Worm (Caenorhabditis elegans) whole organism, L4 larva: ENCODE data around the gene K04C2.2.

Source experiments
- F10B5.3 ChIP-seq: sonication (generic microtip); optimal IDR thresholded peaks from 2 replicates; lab custom pipeline; 2016; ENCODE audit warnings: mild to moderate bottlenecking, missing genetic modification characterization, missing compliant biosample characterization
- F37D6.2 ChIP-seq: sonication (generic microtip); optimal IDR thresholded peaks from 2 replicates; lab custom pipeline; 2016; ENCODE audit warnings: mild to moderate bottlenecking, missing genetic modification characterization, missing compliant biosample characterization
- F44E2.7 ChIP-seq: fragments of 200-800 bp; sonication (Bioruptor generic); IDR thresholded peaks from 2 replicates; pipeline ENCODE4 v2.1.2; 2022; ENCODE audit warnings: missing genetic modification characterization, missing compliant biosample characterization
- F49E8.2 ChIP-seq: sonication (generic microtip); optimal IDR thresholded peaks from 2 replicates; lab custom pipeline; 2016; ENCODE audit warnings: missing compliant biosample characterization, mild to moderate bottlenecking, missing genetic modification characterization, borderline replicate concordance
- T20F7.1 ChIP-seq: fragments of 200-800 bp; sonication (Bioruptor generic); optimal IDR thresholded peaks from 2 replicates; lab custom pipeline; 2018; ENCODE audit warnings: mild to moderate bottlenecking, missing genetic modification characterization, missing compliant biosample characterization
- T26A8.4 ChIP-seq: fragments of 200-800 bp; sonication (Bioruptor generic); IDR thresholded peaks from 2 replicates; pipeline ENCODE4 v1.3.6; 2022; ENCODE audit warnings: missing genetic modification characterization, missing compliant biosample characterization
- Y105C5A.15 ChIP-seq: fragments of 200-800 bp; sonication (Bioruptor generic); IDR thresholded peaks from 2 replicates; pipeline ENCODE4 v1.3.6; 2022; ENCODE audit warnings: missing genetic modification characterization, missing compliant biosample characterization
- Y5F2A.4 ChIP-seq: fragments of 200-800 bp; sonication (Bioruptor generic); optimal IDR thresholded peaks from 2 replicates; lab custom pipeline; 2018; ENCODE audit warnings: mild to moderate bottlenecking, missing genetic modification characterization, missing compliant biosample characterization
- Y75B8A.6 ChIP-seq: fragments of 200-800 bp; sonication (Bioruptor generic); IDR thresholded peaks from 2 replicates; pipeline ENCODE4 v1.3.6; 2022; ENCODE audit warnings: missing genetic modification reagents, missing genetic modification characterization, missing compliant biosample characterization
- ceh-44 ChIP-seq: fragments of 200-800 bp; sonication (Bioruptor generic); IDR thresholded peaks from 2 replicates; pipeline ENCODE4 v1.3.6; 2022; ENCODE audit warnings: missing genetic modification reagents, missing genetic modification characterization, missing compliant biosample characterization
- ces-1 ChIP-seq: fragments of 150-350 bp; sonication (generic microtip); optimal IDR thresholded peaks from 4 replicates; lab custom pipeline; 2014; ENCODE audit warnings: missing biosample characterization, missing genetic modification reagents, missing genetic modification characterization
- ctbp-1 ChIP-seq: fragments of 200-800 bp; sonication (Bioruptor generic); IDR thresholded peaks from 2 replicates; pipeline ENCODE4 v1.3.6; 2022; ENCODE audit warnings: missing genetic modification reagents, missing genetic modification characterization, missing compliant biosample characterization
- daf-19 ChIP-seq: fragments of 200-800 bp; sonication (Bioruptor generic); conservative IDR thresholded peaks from 2 replicates; pipeline ENCODE4 v1.3.6; 2022; ENCODE audit warnings: missing genetic modification characterization, missing compliant biosample characterization
- dmd-8 ChIP-seq: fragments of 200-800 bp; sonication (Bioruptor generic); IDR thresholded peaks from 2 replicates; pipeline ENCODE4 v1.3.6; 2022; ENCODE audit warnings: missing genetic modification characterization, missing compliant biosample characterization
- dpl-1 ChIP-seq: fragments of 150-350 bp; optimal IDR thresholded peaks from 2 replicates; lab custom pipeline; 2014; ENCODE audit warnings: missing biosample characterization, missing genetic modification reagents, missing genetic modification characterization
- duxl-1 ChIP-seq: sonication (generic microtip); optimal IDR thresholded peaks from 2 replicates; lab custom pipeline; 2016; ENCODE audit warnings: mild to moderate bottlenecking, missing genetic modification characterization, moderate library complexity, missing compliant biosample characterization; ENCODE audit not compliant: poor library complexity
- dve-1 ChIP-seq: sonication (generic microtip); optimal IDR thresholded peaks from 2 replicates; lab custom pipeline; 2017; ENCODE audit warnings: antibody characterized with exemption, mild to moderate bottlenecking, missing genetic modification characterization, missing compliant biosample characterization; ENCODE audit not compliant: insufficient read depth
- egl-27 ChIP-seq: sonication (generic microtip); optimal IDR thresholded peaks from 3 replicates; lab custom pipeline; 2017; ENCODE audit warnings: missing biosample characterization, missing genetic modification reagents, missing genetic modification characterization
- egl-43 ChIP-seq: fragments of 200-800 bp; sonication (Bioruptor generic); IDR thresholded peaks from 2 replicates; pipeline ENCODE4 v1.3.6; 2022; ENCODE audit warnings: missing genetic modification reagents, missing genetic modification characterization, missing compliant biosample characterization
- fkh-10 ChIP-seq: fragments of 150-350 bp; optimal IDR thresholded peaks from 2 replicates; lab custom pipeline; 2014; ENCODE audit warnings: missing biosample characterization, missing genetic modification reagents, missing genetic modification characterization
- hif-1 ChIP-seq, 2 experiments: sonication (generic microtip); optimal IDR thresholded peaks; 2 replicates each; lab custom pipeline; 2016 to 2017; ENCODE audit warnings: missing compliant biosample characterization in 2 of 2, missing genetic modification characterization in 2 of 2, missing genetic modification reagents in 2 of 2, missing genotype in 2 of 2, mild to moderate bottlenecking in 1 of 2
- hlh-30 ChIP-seq: sonication (generic microtip); optimal IDR thresholded peaks from 2 replicates; lab custom pipeline; 2017; ENCODE audit warnings: antibody characterized with exemption, mild to moderate bottlenecking, missing genetic modification characterization, missing compliant biosample characterization; ENCODE audit not compliant: insufficient read depth
- hmg-1.1 ChIP-seq: fragments of 200-800 bp; sonication (Bioruptor generic); IDR thresholded peaks from 2 replicates; pipeline ENCODE4 v1.3.6; 2022; ENCODE audit warnings: missing genetic modification reagents, missing genetic modification characterization, missing compliant biosample characterization
- lin-1 ChIP-seq: fragments of 200-800 bp; sonication (Bioruptor generic); IDR thresholded peaks from 2 replicates; pipeline ENCODE4 v1.3.6; 2022; ENCODE audit warnings: missing genetic modification reagents, missing genetic modification characterization, missing compliant biosample characterization
- lin-39 ChIP-seq: fragments of 150-350 bp; optimal IDR thresholded peaks from 2 replicates; lab custom pipeline; 2014; ENCODE audit warnings: missing biosample characterization, missing genetic modification reagents, missing genetic modification characterization
- lir-3 ChIP-seq: sonication (generic microtip); optimal IDR thresholded peaks from 2 replicates; lab custom pipeline; 2016; ENCODE audit warnings: mild to moderate bottlenecking, missing genetic modification characterization, missing compliant biosample characterization
- madf-5 ChIP-seq, 2 experiments: fragments of 200-800 bp; sonication (Bioruptor generic); IDR thresholded peaks; 2 replicates each; pipeline ENCODE4 v1.3.6; 2022; ENCODE audit warnings: missing compliant biosample characterization in 2 of 2, missing genetic modification characterization in 2 of 2
- madf-9 ChIP-seq: fragments of 200-800 bp; sonication (Bioruptor generic); conservative IDR thresholded peaks from 2 replicates; pipeline ENCODE4 v1.3.6; 2022; ENCODE audit warnings: missing genetic modification reagents, missing genetic modification characterization, missing compliant biosample characterization
- mdl-1 ChIP-seq, 2 experiments: fragments of 150-350 bp in 1 of 2; sonication (generic microtip) in 1 of 2; optimal IDR thresholded peaks; 2 replicates each; lab custom pipeline; 2014 to 2017; ENCODE audit warnings: missing biosample characterization in 2 of 2, missing genetic modification characterization in 2 of 2
- mdt-29 ChIP-seq: fragments of 200-800 bp; sonication (Bioruptor generic); IDR thresholded peaks from 2 replicates; pipeline ENCODE4 v1.3.6; 2022; ENCODE audit warnings: missing genetic modification reagents, missing genetic modification characterization, missing compliant biosample characterization
- mep-1 ChIP-seq: fragments of 150-350 bp; sonication (generic microtip); optimal IDR thresholded peaks from 3 replicates; lab custom pipeline; 2014; ENCODE audit warnings: missing biosample characterization, missing genetic modification characterization
- mxl-2 ChIP-seq: fragments of 200-800 bp; sonication (Bioruptor generic); conservative IDR thresholded peaks from 2 replicates; pipeline ENCODE4 v1.3.6; 2022; ENCODE audit warnings: missing genetic modification reagents, missing genetic modification characterization, missing compliant biosample characterization
- mxl-3 ChIP-seq: fragments of 200-800 bp; sonication (Bioruptor generic); optimal IDR thresholded peaks from 2 replicates; lab custom pipeline; 2018; ENCODE audit warnings: mild to moderate bottlenecking, missing genetic modification characterization, missing compliant biosample characterization
- nhr-10 ChIP-seq: fragments of 150-350 bp; optimal IDR thresholded peaks from 2 replicates; lab custom pipeline; 2014; ENCODE audit warnings: missing biosample characterization, missing genetic modification characterization
- nhr-102 ChIP-seq: sonication (generic microtip); optimal IDR thresholded peaks from 2 replicates; lab custom pipeline; 2016; ENCODE audit warnings: mild to moderate bottlenecking, missing genetic modification characterization, moderate library complexity, missing compliant biosample characterization
- nhr-11 ChIP-seq: fragments of 150-350 bp; optimal IDR thresholded peaks from 2 replicates; lab custom pipeline; 2014; ENCODE audit warnings: missing biosample characterization, missing genetic modification characterization
- nhr-25 ChIP-seq: sonication (generic microtip); optimal IDR thresholded peaks from 2 replicates; lab custom pipeline; 2017; ENCODE audit warnings: missing genetic modification characterization, mild to moderate bottlenecking, missing compliant biosample characterization, antibody characterized with exemption, moderate library complexity, borderline replicate concordance; ENCODE audit not compliant: insufficient read depth
- nhr-42 ChIP-seq: fragments of 200-800 bp; sonication (Bioruptor generic); IDR thresholded peaks from 2 replicates; pipeline ENCODE4 v1.3.6; 2022; ENCODE audit warnings: missing genetic modification characterization, missing compliant biosample characterization
- nhr-6 ChIP-seq: fragments of 150-350 bp; optimal IDR thresholded peaks from 2 replicates; lab custom pipeline; 2014; ENCODE audit warnings: missing biosample characterization, missing genetic modification characterization
- pqm-1 ChIP-seq: sonication (generic microtip); optimal IDR thresholded peaks from 2 replicates; lab custom pipeline; 2017; ENCODE audit warnings: missing biosample characterization, missing genetic modification characterization
- rbr-2 ChIP-seq: sonication (generic microtip); optimal IDR thresholded peaks from 2 replicates; lab custom pipeline; 2016; ENCODE audit warnings: missing genotype, missing genetic modification characterization, missing compliant biosample characterization
- saeg-2 ChIP-seq: fragments of 200-800 bp; sonication (Bioruptor generic); IDR thresholded peaks from 2 replicates; pipeline ENCODE4 v1.3.6; 2022; ENCODE audit warnings: missing genetic modification reagents, missing genetic modification characterization, missing compliant biosample characterization
- snpc-4 ChIP-seq: fragments of 150-350 bp; optimal IDR thresholded peaks from 2 replicates; lab custom pipeline; 2014; ENCODE audit warnings: missing biosample characterization, missing genetic modification characterization
- spr-1 ChIP-seq: sonication (generic microtip); optimal IDR thresholded peaks from 2 replicates; lab custom pipeline; 2016; ENCODE audit warnings: mild to moderate bottlenecking, missing genetic modification characterization, missing compliant biosample characterization
- spr-3 ChIP-seq: fragments of 200-800 bp; sonication (Bioruptor generic); optimal IDR thresholded peaks from 2 replicates; lab custom pipeline; 2018; ENCODE audit warnings: mild to moderate bottlenecking, missing genetic modification characterization, missing compliant biosample characterization
- unc-39 ChIP-seq: sonication (generic microtip); optimal IDR thresholded peaks from 2 replicates; lab custom pipeline; 2017; ENCODE audit warnings: missing biosample characterization, missing genetic modification characterization
- unc-62 ChIP-seq, 3 experiments: fragments of 150-350 bp in 1 of 3; sonication (generic microtip); optimal IDR thresholded peaks in 2 of 3; peaks in 1 of 3; 1 replicate in 1 of 3; 2 replicates in 2 of 3; lab custom pipeline; 2014 to 2017; ENCODE audit warnings: missing biosample characterization in 3 of 3, missing genetic modification characterization in 3 of 3, missing genetic modification reagents in 3 of 3, missing genotype in 1 of 3
- zfp-3 ChIP-seq: fragments of 200-800 bp; sonication (Bioruptor generic); conservative IDR thresholded peaks from 2 replicates; pipeline ENCODE4 v1.3.6; 2022; ENCODE audit warnings: missing genetic modification reagents, missing genetic modification characterization, missing compliant biosample characterization
- ztf-11 ChIP-seq: fragments of 150-350 bp; optimal IDR thresholded peaks from 2 replicates; lab custom pipeline; 2014; ENCODE audit warnings: missing biosample characterization, missing genetic modification characterization

K04C2.2 gene

DNA sequence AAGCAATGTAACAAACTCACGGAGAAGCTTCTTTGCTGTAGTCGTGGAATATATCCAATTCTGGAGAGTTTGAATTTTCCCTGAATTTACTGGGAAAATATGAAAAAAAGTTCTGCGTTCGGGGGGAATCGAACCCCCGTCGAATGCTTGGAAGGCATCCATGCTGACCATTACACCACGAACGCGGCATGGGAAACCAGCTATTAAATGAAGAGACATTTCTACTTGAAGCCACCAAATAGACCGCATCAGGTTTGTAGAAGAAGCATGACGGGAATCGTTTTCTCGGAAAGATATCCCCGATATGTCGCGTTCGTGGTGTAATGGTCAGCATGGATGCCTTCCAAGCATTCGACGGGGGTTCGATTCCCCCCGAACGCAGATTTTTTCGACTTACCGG, 1.1 kb upstream of the K04C2.2 start (continued):
- TF ChIP-seq F10B5.3 (peak; percentile 16), egl-43 (GFP tag; lab: Robert Waterston, UW) (peak; percentile 84), spr-3 (GFP tag; lab: Kevin White, UChicago) (peak; percentile 19), mdt-29 (GFP tag; lab: Robert Waterston, UW) (no peak), mxl-3 (peak; percentile 63), duxl-1 (tag; lab: Kevin White, UChicago) (peak; percentile 25), spr-1 (tag; lab: Kevin White, UChicago) (no peak), T26A8.4 (GFP tag; lab: Robert Waterston, UW) (peak; percentile 80), ztf-11 (tag; lab: Kevin White, UChicago) (no peak), T20F7.1 (GFP tag; lab: Kevin White, UChicago) (no peak), rbr-2 (tag; lab: Kevin White, UChicago) (peak; percentile 39), nhr-102 (peak; percentile 49), F49E8.2 (tag; lab: Kevin White, UChicago) (peak; percentile 33), nhr-25 (tag; lab: Kevin White, UChicago) (peak; percentile 56), mep-1 (tag; lab: Kevin White, UChicago) (peak; percentile 46), hmg-1.1 (GFP tag; lab: Robert Waterston, UW) (peak; percentile 70), ces-1 (GFP tag; lab: Kevin White, UChicago) (no peak), nhr-10 (tag; lab: Kevin White, UChicago) (no peak), Y5F2A.4 (GFP tag; lab: Kevin White, UChicago) (peak; percentile 63), lin-1 (peak; percentile 47), madf-9 (GFP tag; lab: Robert Waterston, UW) (peak; percentile 80), dve-1 (tag; lab: Kevin White, UChicago) (peak; percentile 43), F37D6.2 (tag; lab: Kevin White, UChicago) (peak; percentile 18), saeg-2 (GFP tag; lab: Robert Waterston, UW) (0 out of 2 replicates have a peak, but pooled peaks have one; percentile 36), lir-3 (tag; lab: Kevin White, UChicago) (peak; percentile 10), hif-1 (tag; optimal IDR thresholded peaks at IDR 0.05; lab: Kevin White, UChicago) (no peak), hlh-30 (tag; lab: Kevin White, UChicago) (peak; percentile 43), unc-62 (GFP tag; optimal IDR thresholded peaks at IDR 0.05 in 1 of 2; lab: Kevin White, UChicago) (peak in 1 of 2 experiments; percentile 7), unc-62 (tag; optimal IDR thresholded peaks at IDR 0.05; lab: Kevin White, UChicago) (no peak), nhr-42 (GFP tag; lab: Robert Waterston, UW) (no peak; the same call in 1 of the 2 replicates), Y105C5A.15 (GFP tag; lab: Robert Waterston, UW) (peak; percentile 79; the same call in 1 of the 2 replicates), mxl-2 (GFP tag; lab: Robert Waterston, UW) (0 out of 2 replicates have a peak, but pooled peaks have one; percentile 55), madf-5 (GFP tag; IDR thresholded peaks at IDR 0.05; lab: Robert Waterston, UW) (peak; percentile 28 to 86; a peak in 2 of 4 replicates), unc-39 (tag; lab: Kevin White, UChicago) (no peak), F44E2.7 (GFP tag; lab: Robert Waterston, UW) (0 out of 2 replicates have a peak, but pooled peaks have one; percentile 55), mdl-1 (tag; optimal IDR thresholded peaks at IDR 0.05; lab: Kevin White, UChicago) (peak in 1 of 2 experiments; percentile 40), snpc-4 (tag; lab: Kevin White, UChicago) (no peak), egl-27 (no peak), lin-39 (tag; lab: Kevin White, UChicago) (no peak), dmd-8 (GFP tag; lab: Robert Waterston, UW) (peak; percentile 81), fkh-10 (no peak), pqm-1 (tag; lab: Kevin White, UChicago) (no peak), nhr-6 (tag; lab: Kevin White, UChicago) (peak; percentile 13), dpl-1 (GFP tag; lab: Kevin White, UChicago) (peak; percentile 9), ceh-44 (GFP tag; lab: Robert Waterston, UW) (peak; percentile 57; the same call in 1 of the 2 replicates), nhr-11 (no peak), zfp-3 (GFP tag; lab: Robert Waterston, UW) (0 out of 2 replicates have a peak, but pooled peaks have one; percentile 26), Y75B8A.6 (GFP tag; lab: Robert Waterston, UW) (peak; percentile 74; the same call in 1 of the 2 replicates), ctbp-1 (peak; percentile 73; the same call in 1 of the 2 replicates), daf-19 (peak; percentile 76; the same call in 1 of the 2 replicates)
